Worm (Caenorhabditis elegans): Measurements from ENCODE around the gene wdr-83.

Gene wdr-83

DNA sequence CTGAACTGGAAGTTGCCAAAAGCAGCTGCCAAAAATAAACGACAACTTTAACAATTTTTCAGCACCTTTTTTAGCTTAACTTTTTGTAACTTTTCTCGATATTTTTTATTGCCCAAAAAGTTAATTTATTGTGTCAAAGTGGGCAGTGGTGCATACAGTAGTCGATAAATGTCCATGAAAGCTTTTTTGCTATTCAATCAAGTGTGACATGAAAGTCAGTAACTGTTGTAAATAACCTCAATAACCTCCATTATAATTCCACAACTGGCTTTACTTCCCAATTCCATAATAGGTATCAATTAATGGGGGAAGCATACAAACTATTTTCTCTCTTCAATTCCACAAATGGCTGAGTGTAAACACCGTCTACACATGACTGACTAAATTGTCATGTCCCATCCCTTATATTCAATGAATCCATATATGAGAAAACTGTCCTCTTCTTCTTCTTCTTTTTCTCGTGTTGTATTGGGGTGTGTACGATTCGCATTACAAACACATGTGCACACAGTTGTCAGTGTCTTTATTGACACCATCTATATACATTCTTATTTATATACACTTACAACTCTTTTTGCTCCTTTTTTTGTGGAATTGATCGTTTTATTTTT lies 16.8 kb upstream of the wdr-83 start:
- TF ChIP-seq nhr-76 (tag; optimal IDR thresholded peaks at IDR 0.05) (no peak), nhr-23 (tag; optimal IDR thresholded peaks at IDR 0.05) (no peak), nfya-1 (tag; optimal IDR thresholded peaks at IDR 0.05; ENCODE audit: insufficient read depth) (no peak), pha-4 (tag; optimal IDR thresholded peaks at IDR 0.05) (peak; percentile 53), sea-2 (GFP tag; optimal IDR thresholded peaks at IDR 0.05) (no peak), nhr-25 (tag; optimal IDR thresholded peaks at IDR 0.05) (no peak), ceh-16 (tag; optimal IDR thresholded peaks at IDR 0.05) (no peak)

ce11 chrII:5047279-5047678 lies 15.8 kb upstream of the wdr-83 start:
- TF ChIP-seq ztf-4 (tag; optimal IDR thresholded peaks at IDR 0.05) (no peak), eor-1 (tag; optimal IDR thresholded peaks at IDR 0.05) (no peak), nhr-25 (tag; optimal IDR thresholded peaks at IDR 0.05) (peak; percentile 37), nhr-23 (tag; optimal IDR thresholded peaks at IDR 0.05) (peak; percentile 36), ceh-28 (tag; optimal IDR thresholded peaks at IDR 0.05) (no peak), pha-4 (tag; optimal IDR thresholded peaks at IDR 0.05) (peak; percentile 37), aly-2 (tag; optimal IDR thresholded peaks at IDR 0.05) (no peak), nfya-1 (tag; optimal IDR thresholded peaks at IDR 0.05; ENCODE audit: insufficient read depth) (peak; percentile 4), egl-5 (tag; optimal IDR thresholded peaks at IDR 0.05) (peak; percentile 13), ceh-82 (tag; optimal IDR thresholded peaks at IDR 0.05) (no peak)

- peak; percentile 4 for TF ChIP-seq nfya-1 (tag; optimal IDR thresholded peaks at IDR 0.05; ENCODE audit: insufficient read depth)
- TF ChIP-seq lsy-12 (tag; optimal IDR thresholded peaks at IDR 0.05), result no peak
- peak; percentile 9 for TF ChIP-seq hmg-11 (tag; optimal IDR thresholded peaks at IDR 0.05)
- peak; percentile 84 for TF ChIP-seq fkh-2 (tag; optimal IDR thresholded peaks at IDR 0.05)
- TF ChIP-seq fkh-10 (GFP tag; optimal IDR thresholded peaks at IDR 0.05), result peak; percentile 90
- TF ChIP-seq egl-5 (tag; optimal IDR thresholded peaks at IDR 0.05), result peak; percentile 3
- no peak for TF ChIP-seq nhr-12 (tag; optimal IDR thresholded peaks at IDR 0.05)
- peak; percentile 3 for TF ChIP-seq unc-62 (GFP tag; optimal IDR thresholded peaks at IDR 0.05)
Measured at ce11 chrII:5046209-5047200, 15.0 kb upstream of the wdr-83 start.

DNA sequence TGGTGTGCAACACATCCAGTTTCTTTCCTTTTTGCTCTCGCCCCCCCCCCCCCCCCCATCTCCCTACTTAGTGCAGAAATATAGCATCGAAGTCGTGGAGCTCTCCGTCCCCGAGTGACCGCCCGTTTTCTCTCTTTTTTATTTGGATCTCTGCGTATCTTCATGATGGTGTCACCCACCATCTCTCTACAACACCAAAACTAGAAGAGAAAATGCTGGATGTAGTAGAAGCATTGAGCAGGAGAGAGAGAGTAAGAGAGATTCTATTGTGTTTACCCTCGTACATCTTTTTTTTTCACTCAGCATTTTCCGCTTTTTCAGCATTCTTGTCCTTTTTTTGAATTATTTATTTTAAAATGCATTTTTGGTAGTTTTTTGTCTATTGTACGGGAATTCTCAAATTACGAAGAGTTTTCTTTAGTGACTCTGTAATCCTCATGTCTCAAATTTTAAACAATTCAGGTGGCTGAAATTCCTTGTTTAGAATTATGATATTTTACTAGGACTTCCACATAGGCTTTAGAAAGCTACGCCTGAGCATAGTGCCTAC lies 10.9 kb upstream of the wdr-83 start:
- TF ChIP-seq nhr-43 (tag; optimal IDR thresholded peaks at IDR 0.05; ENCODE audit: poor library complexity, severe bottlenecking), result no peak
- TF ChIP-seq eor-1 (tag; optimal IDR thresholded peaks at IDR 0.05), result no peak
- TF ChIP-seq ztf-4 (tag; optimal IDR thresholded peaks at IDR 0.05), result no peak
- TF ChIP-seq aly-2 (tag; optimal IDR thresholded peaks at IDR 0.05), result no peak
- TF ChIP-seq nhr-67 (tag; optimal IDR thresholded peaks at IDR 0.05), result no peak
- no peak for TF ChIP-seq R02D3.7 (tag; optimal IDR thresholded peaks at IDR 0.05)
- no peak for TF ChIP-seq egl-5 (tag; optimal IDR thresholded peaks at IDR 0.05)
- TF ChIP-seq nhr-77 (tag; optimal IDR thresholded peaks at IDR 0.05), result no peak
- TF ChIP-seq nhr-23 (tag; optimal IDR thresholded peaks at IDR 0.05), result no peak
- TF ChIP-seq skn-1 (tag; optimal IDR thresholded peaks at IDR 0.05), result no peak
- TF ChIP-seq unc-62 (GFP tag; optimal IDR thresholded peaks at IDR 0.05), result no peak
- no peak for TF ChIP-seq pha-4 (tag; optimal IDR thresholded peaks at IDR 0.05)
- TF ChIP-seq nfya-1 (tag; optimal IDR thresholded peaks at IDR 0.05; ENCODE audit: insufficient read depth), result peak; percentile 52
- peak; percentile 23 for TF ChIP-seq lin-15B (tag; optimal IDR thresholded peaks at IDR 0.05)
- TF ChIP-seq nhr-25 (tag; optimal IDR thresholded peaks at IDR 0.05), result no peak
- TF ChIP-seq nhr-76 (tag; optimal IDR thresholded peaks at IDR 0.05), result no peak
- TF ChIP-seq hmg-11 (tag; optimal IDR thresholded peaks at IDR 0.05), result peak; percentile 55
- no peak for TF ChIP-seq nhr-237 (tag; optimal IDR thresholded peaks at IDR 0.05)
- peak; percentile 23 for TF ChIP-seq lin-39 (tag; optimal IDR thresholded peaks at IDR 0.05)
- TF ChIP-seq tbx-2 (tag; optimal IDR thresholded peaks at IDR 0.05), result no peak
- TF ChIP-seq elt-3 (tag; optimal IDR thresholded peaks at IDR 0.05), result no peak

All from whole organism, L3 larva.